Worm (Caenorhabditis elegans): ENCODE measurements around the gene F35D2.1.

DNA sequence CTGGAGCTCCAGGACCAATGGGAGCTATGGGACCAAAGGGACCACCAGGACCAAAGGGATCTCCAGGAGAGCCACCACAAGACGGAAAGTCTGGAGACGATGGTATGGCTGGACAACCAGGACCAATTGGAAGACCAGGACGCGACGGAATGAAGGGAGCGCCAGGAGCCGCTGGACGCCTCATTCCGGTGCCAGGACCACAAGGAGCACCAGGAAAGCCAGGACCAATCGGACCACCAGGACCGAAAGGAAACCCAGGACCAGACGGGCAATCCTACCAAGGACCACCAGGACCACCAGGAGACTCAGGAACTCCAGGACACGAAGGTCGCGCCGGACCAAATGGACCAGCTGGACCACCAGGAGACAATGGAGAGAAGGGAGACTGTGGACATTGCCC lies 30.9 kb upstream of the F35D2.1 start:
- TF ChIP-seq flt-1 (GFP tag; IDR thresholded peaks at IDR 0.05) (no peak), ref-1 (GFP tag; conservative IDR thresholded peaks at IDR 0.05) (no peak), ztf-23 (GFP tag; IDR thresholded peaks at IDR 0.05) (no peak), tab-1 (GFP tag; IDR thresholded peaks at IDR 0.05) (no peak)

Data from whole organism, midembryonic.